Worm (Caenorhabditis elegans) whole organism, L1 larva: ENCODE results near the gene ZK185.4.

Experiments used
- nhr-77 ChIP-seq: fragments of 150-350 bp; optimal IDR thresholded peaks from 2 replicates; lab custom pipeline; 2014; ENCODE audit warnings: missing biosample characterization, missing genetic modification characterization
- ztf-4 ChIP-seq: fragments of 150-350 bp; optimal IDR thresholded peaks from 2 replicates; lab custom pipeline; 2014; ENCODE audit warnings: missing biosample characterization, missing genetic modification characterization

DNA sequence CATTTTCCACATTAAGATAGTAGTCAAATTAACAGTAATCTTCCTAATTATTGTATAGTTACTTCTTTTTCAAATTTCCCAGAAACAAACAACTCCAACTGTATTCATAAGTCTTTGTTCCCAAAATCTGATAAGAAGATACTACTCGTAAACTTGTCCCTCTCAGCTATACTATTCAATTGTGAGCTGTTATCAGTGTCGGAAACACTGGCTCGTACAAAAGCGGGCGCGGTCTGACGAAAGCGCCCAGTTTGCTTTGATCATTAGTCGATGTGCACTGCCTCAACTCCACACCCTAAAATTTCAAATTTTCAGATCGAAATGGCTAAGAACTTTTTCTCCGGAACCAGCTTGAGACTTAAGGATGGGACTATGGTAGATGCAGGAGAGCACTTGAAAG is 46.2 kb downstream of the ZK185.4 start, which contains the start of gene trx-3:
- TF ChIP-seq nhr-77 (tag; lab: Kevin White, UChicago) (no peak), ztf-4 (tag; lab: Kevin White, UChicago) (no peak)
